Worm (Caenorhabditis elegans) whole organism, L4/young adult: ENCODE data around the gene tsp-14.

Source experiments
- W03F9.2 ChIP-seq: fragments of 150-350 bp; optimal IDR thresholded peaks from 2 replicates; lab custom pipeline; 2014; ENCODE audit warnings: missing biosample characterization, missing genetic modification characterization
- dao-5 ChIP-seq: sonication (generic microtip); optimal IDR thresholded peaks from 2 replicates; lab custom pipeline; 2016; ENCODE audit warnings: missing genotype, missing genetic modification characterization, moderate library complexity, missing compliant biosample characterization
- him-1 ChIP-seq: sonication (generic microtip); optimal IDR thresholded peaks from 2 replicates; lab custom pipeline; 2016; ENCODE audit warnings: missing genotype, missing genetic modification reagents, missing genetic modification characterization, missing compliant biosample characterization

ce11 chrX:4893623-4894105, 16.9 kb upstream of the tsp-14 start, which contains the start of gene T07F12.1:
- TF ChIP-seq him-1 (tag; lab: Kevin White, UChicago): no peak
- TF ChIP-seq W03F9.2 (tag; lab: Kevin White, UChicago): no peak
- no peak for TF ChIP-seq dao-5 (tag; lab: Kevin White, UChicago)
